Fruit fly (Drosophila melanogaster) whole organism, embryonic: ENCODE results near the gene Dpm2.

ENCODE experiments used
- ATbp ChIP-seq: fragments of 200-800 bp; sonication (Bioruptor generic); optimal IDR thresholded peaks from 2 replicates; lab custom pipeline; 2017; ENCODE audit warnings: missing biosample characterization, mild to moderate bottlenecking, missing genetic modification characterization, missing genetic modification reagents
- BEAF-32 ChIP-seq: fragments of 200-800 bp; sonication (Bioruptor generic); optimal IDR thresholded peaks from 3 replicates; lab custom pipeline; 2017; ENCODE audit warnings: missing biosample characterization, missing genetic modification characterization, mild to moderate bottlenecking, moderate library complexity, missing genetic modification reagents
- CG10274 ChIP-seq: fragments of 200-800 bp; sonication (Bioruptor generic); optimal IDR thresholded peaks from 3 replicates; lab custom pipeline; 2017; ENCODE audit warnings: missing biosample characterization, mild to moderate bottlenecking, missing genetic modification characterization
- CG10979 ChIP-seq: fragments of 200-800 bp; sonication (Bioruptor generic); optimal IDR thresholded peaks from 2 replicates; lab custom pipeline; 2018; ENCODE audit warnings: missing biosample characterization, mild to moderate bottlenecking, missing genetic modification characterization, moderate library complexity
- CG11085 ChIP-seq: fragments of 200-800 bp; sonication (Bioruptor generic); IDR thresholded peaks from 2 replicates; pipeline ENCODE4 v1.3.6; 2022; ENCODE audit warnings: missing biosample characterization, missing genetic modification characterization
- CG12391 ChIP-seq: fragments of 200-800 bp; sonication (Bioruptor generic); optimal IDR thresholded peaks from 3 replicates; lab custom pipeline; 2018; ENCODE audit warnings: missing biosample characterization, mild to moderate bottlenecking, missing genetic modification characterization, moderate library complexity
- CG12659 ChIP-seq: fragments of 200-800 bp; sonication (Bioruptor generic); optimal IDR thresholded peaks from 3 replicates; lab custom pipeline; 2017; ENCODE audit warnings: mild to moderate bottlenecking, missing biosample characterization, missing genetic modification reagents, missing genetic modification characterization
- CG14710 ChIP-seq: fragments of 200-800 bp; sonication (Bioruptor generic); optimal IDR thresholded peaks from 3 replicates; lab custom pipeline; 2019; ENCODE audit warnings: missing biosample characterization, mild to moderate bottlenecking, missing genetic modification characterization, moderate library complexity
- CG15514 ChIP-seq: fragments of 200-800 bp; sonication (Bioruptor generic); optimal IDR thresholded peaks from 3 replicates; lab custom pipeline; 2017; ENCODE audit warnings: missing biosample characterization, missing genetic modification characterization, mild to moderate bottlenecking, moderate library complexity, missing genetic modification reagents
- CG1602 ChIP-seq: fragments of 200-800 bp; sonication (Bioruptor generic); optimal IDR thresholded peaks from 3 replicates; lab custom pipeline; 2016; ENCODE audit warnings: missing biosample characterization, missing genetic modification characterization
- CG17359 ChIP-seq: fragments of 200-800 bp; sonication (Bioruptor generic); optimal IDR thresholded peaks from 3 replicates; lab custom pipeline; 2018; ENCODE audit warnings: missing biosample characterization, mild to moderate bottlenecking, missing genetic modification characterization, moderate library complexity
- CG17829 ChIP-seq: fragments of 200-800 bp; optimal IDR thresholded peaks from 2 replicates; lab custom pipeline; 2019; ENCODE audit warnings: missing biosample characterization, mild to moderate bottlenecking, missing genetic modification characterization, moderate library complexity
- CG1832 ChIP-seq: fragments of 200-800 bp; sonication (Bioruptor generic); optimal IDR thresholded peaks from 2 replicates; lab custom pipeline; 2017; ENCODE audit warnings: missing biosample characterization, mild to moderate bottlenecking, missing genetic modification characterization, inconsistent platforms
- CG2116 ChIP-seq: fragments of 200-800 bp; sonication (Bioruptor generic); optimal IDR thresholded peaks from 3 replicates; lab custom pipeline; 2018; ENCODE audit warnings: missing biosample characterization, mild to moderate bottlenecking, missing genetic modification characterization
- CG42726 ChIP-seq: fragments of 200-800 bp; sonication (Bioruptor generic); IDR thresholded peaks from 2 replicates; pipeline ENCODE4 v1.3.6; 2022; ENCODE audit warnings: missing biosample characterization, missing genetic modification characterization; ENCODE audit not compliant: partially characterized antibody
- CG6813 ChIP-seq: fragments of 200-800 bp; sonication (Bioruptor generic); optimal IDR thresholded peaks from 2 replicates; lab custom pipeline; 2017; ENCODE audit warnings: missing biosample characterization, missing genetic modification characterization, mild to moderate bottlenecking, moderate library complexity, missing genetic modification reagents
- CG7786 ChIP-seq: fragments of 200-800 bp; sonication (Bioruptor generic); optimal IDR thresholded peaks from 2 replicates; lab custom pipeline; 2016; ENCODE audit warnings: missing biosample characterization, missing genetic modification characterization
- CG8359 ChIP-seq: fragments of 200-800 bp; sonication (Bioruptor generic); optimal IDR thresholded peaks from 2 replicates; lab custom pipeline; 2017; ENCODE audit warnings: missing biosample characterization, mild to moderate bottlenecking, missing genetic modification characterization, borderline replicate concordance
- Dek ChIP-seq: fragments of 200-800 bp; sonication (Bioruptor generic); optimal IDR thresholded peaks from 3 replicates; lab custom pipeline; 2019; ENCODE audit warnings: missing biosample characterization, mild to moderate bottlenecking, missing genetic modification characterization, moderate library complexity
- Dfd ChIP-seq, 2 experiments: fragments of >200 bp; optimal IDR thresholded peaks; 2 replicates each; lab custom pipeline; 2017; ENCODE audit warnings: missing biosample characterization in 2 of 2, missing genetic modification characterization in 2 of 2
- E2f2 ChIP-seq: fragments of 200-800 bp; sonication (Bioruptor generic); IDR thresholded peaks from 2 replicates; pipeline ENCODE4 v1.3.6; 2022; ENCODE audit warnings: missing biosample characterization, missing genetic modification characterization
- HmgZ ChIP-seq: fragments of 200-800 bp; sonication (Bioruptor generic); optimal IDR thresholded peaks from 2 replicates; lab custom pipeline; 2018; ENCODE audit warnings: missing biosample characterization, mild to moderate bottlenecking, missing genetic modification characterization
- Hmx ChIP-seq: fragments of 200-800 bp; sonication (Bioruptor generic); optimal IDR thresholded peaks from 2 replicates; lab custom pipeline; 2016; ENCODE audit warnings: missing biosample characterization, missing genetic modification characterization
- Med ChIP-seq: fragments of 200-800 bp; sonication (Bioruptor generic); peaks from one replicate; lab custom pipeline; 2016; ENCODE audit warnings: missing biosample characterization, missing genetic modification characterization, mild to moderate bottlenecking, inconsistent platforms, moderate library complexity
- Meics ChIP-seq: fragments of 200-800 bp; sonication (Bioruptor generic); optimal IDR thresholded peaks from 2 replicates; lab custom pipeline; 2017; ENCODE audit warnings: missing biosample characterization, mild to moderate bottlenecking, missing genetic modification characterization
- Myb ChIP-seq: fragments of 200-800 bp; sonication (Bioruptor generic); optimal IDR thresholded peaks from 2 replicates; lab custom pipeline; 2016; ENCODE audit warnings: missing biosample characterization, missing genetic modification characterization
- Nf-YA ChIP-seq: fragments of 200-800 bp; sonication (Bioruptor generic); IDR thresholded peaks from 2 replicates; pipeline ENCODE4 v1.3.6; 2022; ENCODE audit warnings: missing biosample characterization, missing genetic modification characterization
- Side ChIP-seq: fragments of 200-800 bp; sonication (Bioruptor generic); optimal IDR thresholded peaks from 2 replicates; lab custom pipeline; 2016; ENCODE audit warnings: missing biosample characterization, missing genetic modification characterization
- Spps ChIP-seq: fragments of 200-800 bp; sonication (Bioruptor generic); optimal IDR thresholded peaks from 2 replicates; lab custom pipeline; 2018; ENCODE audit warnings: missing biosample characterization, mild to moderate bottlenecking, missing genetic modification characterization
- Sry-β ChIP-seq: fragments of 200-800 bp; sonication (Bioruptor generic); optimal IDR thresholded peaks from 2 replicates; lab custom pipeline; 2018; ENCODE audit warnings: missing biosample characterization, mild to moderate bottlenecking, missing genetic modification characterization, moderate library complexity
- bab2 ChIP-seq: fragments of 200-800 bp; sonication (Bioruptor generic); optimal IDR thresholded peaks from 2 replicates; lab custom pipeline; 2016; ENCODE audit warnings: missing biosample characterization, missing genetic modification characterization
- chm ChIP-seq: fragments of 200-800 bp; sonication (Bioruptor generic); IDR thresholded peaks from 2 replicates; pipeline ENCODE4 v1.3.6; 2022; ENCODE audit warnings: missing biosample characterization, missing genetic modification characterization
- fd96Cb ChIP-seq: fragments of 200-800 bp; sonication (Bioruptor generic); optimal IDR thresholded peaks from 2 replicates; lab custom pipeline; 2018; ENCODE audit warnings: missing biosample characterization, mild to moderate bottlenecking, missing genetic modification characterization, moderate library complexity
- gem ChIP-seq: fragments of 200-800 bp; sonication (Bioruptor generic); optimal IDR thresholded peaks from 2 replicates; lab custom pipeline; 2019; ENCODE audit warnings: missing biosample characterization, mild to moderate bottlenecking, missing genetic modification characterization, moderate library complexity
- grn ChIP-seq: fragments of 200-800 bp; sonication (Bioruptor generic); optimal IDR thresholded peaks from 3 replicates; lab custom pipeline; 2017; ENCODE audit warnings: missing biosample characterization, missing genetic modification characterization
- gro ChIP-seq: fragments of 200-800 bp; sonication (Bioruptor generic); optimal IDR thresholded peaks from 2 replicates; lab custom pipeline; 2016; ENCODE audit warnings: missing biosample characterization, missing genetic modification characterization
- jumu ChIP-seq: fragments of 200-800 bp; sonication (Bioruptor generic); optimal IDR thresholded peaks from 3 replicates; lab custom pipeline; 2016; ENCODE audit warnings: missing biosample characterization, missing genetic modification characterization
- kay ChIP-seq: fragments of 200-800 bp; sonication (Bioruptor generic); optimal IDR thresholded peaks from 2 replicates; lab custom pipeline; 2016; ENCODE audit warnings: missing biosample characterization, missing genetic modification characterization
- lilli ChIP-seq: fragments of 200-800 bp; sonication (Bioruptor generic); optimal IDR thresholded peaks from 3 replicates; lab custom pipeline; 2016; ENCODE audit warnings: missing biosample characterization, missing genetic modification characterization
- pan ChIP-seq, 4 experiments: fragments of >200 bp in 3 of 4; fragments of 200-800 bp in 1 of 4; sonication (Bioruptor generic) in 1 of 4; optimal IDR thresholded peaks in 3 of 4; IDR thresholded peaks in 1 of 4; 2 replicates each; pipeline versions ENCODE4 v1.3.6 to Lab custom; 2017 to 2022; ENCODE audit warnings: missing biosample characterization in 2 of 4, missing genetic modification characterization in 2 of 4, mixed read lengths in 1 of 4
- ranshi ChIP-seq: fragments of 200-800 bp; sonication (Bioruptor generic); IDR thresholded peaks from 2 replicates; pipeline ENCODE4 v1.3.6; 2022; ENCODE audit warnings: missing biosample characterization, missing genetic modification characterization
- sd ChIP-seq: fragments of 200-800 bp; sonication (Bioruptor generic); optimal IDR thresholded peaks from 3 replicates; lab custom pipeline; 2018; ENCODE audit warnings: missing biosample characterization, mild to moderate bottlenecking, missing genetic modification characterization, moderate library complexity
- so ChIP-seq: fragments of 200-800 bp; sonication (Bioruptor generic); IDR thresholded peaks from 3 replicates; pipeline ENCODE4 v1.3.6; 2022; ENCODE audit warnings: missing biosample characterization, missing genetic modification characterization
- sqz ChIP-seq: fragments of 200-800 bp; sonication (Bioruptor generic); optimal IDR thresholded peaks from 3 replicates; lab custom pipeline; 2018; ENCODE audit warnings: missing biosample characterization, mild to moderate bottlenecking, missing genetic modification characterization
- stwl ChIP-seq: fragments of 200-800 bp; sonication (Bioruptor generic); optimal IDR thresholded peaks from 3 replicates; lab custom pipeline; 2018; ENCODE audit warnings: missing biosample characterization, mild to moderate bottlenecking, missing genetic modification characterization, moderate library complexity
- sug ChIP-seq: fragments of 200-800 bp; optimal IDR thresholded peaks from 2 replicates; lab custom pipeline; 2019; ENCODE audit warnings: missing biosample characterization, mild to moderate bottlenecking, missing genetic modification characterization, moderate library complexity
- wdn ChIP-seq: fragments of 200-800 bp; sonication (Bioruptor generic); IDR thresholded peaks from 2 replicates; pipeline ENCODE4 v1.3.6; 2022; ENCODE audit warnings: missing biosample characterization, missing genetic modification characterization

Dpm2 gene

DNA sequence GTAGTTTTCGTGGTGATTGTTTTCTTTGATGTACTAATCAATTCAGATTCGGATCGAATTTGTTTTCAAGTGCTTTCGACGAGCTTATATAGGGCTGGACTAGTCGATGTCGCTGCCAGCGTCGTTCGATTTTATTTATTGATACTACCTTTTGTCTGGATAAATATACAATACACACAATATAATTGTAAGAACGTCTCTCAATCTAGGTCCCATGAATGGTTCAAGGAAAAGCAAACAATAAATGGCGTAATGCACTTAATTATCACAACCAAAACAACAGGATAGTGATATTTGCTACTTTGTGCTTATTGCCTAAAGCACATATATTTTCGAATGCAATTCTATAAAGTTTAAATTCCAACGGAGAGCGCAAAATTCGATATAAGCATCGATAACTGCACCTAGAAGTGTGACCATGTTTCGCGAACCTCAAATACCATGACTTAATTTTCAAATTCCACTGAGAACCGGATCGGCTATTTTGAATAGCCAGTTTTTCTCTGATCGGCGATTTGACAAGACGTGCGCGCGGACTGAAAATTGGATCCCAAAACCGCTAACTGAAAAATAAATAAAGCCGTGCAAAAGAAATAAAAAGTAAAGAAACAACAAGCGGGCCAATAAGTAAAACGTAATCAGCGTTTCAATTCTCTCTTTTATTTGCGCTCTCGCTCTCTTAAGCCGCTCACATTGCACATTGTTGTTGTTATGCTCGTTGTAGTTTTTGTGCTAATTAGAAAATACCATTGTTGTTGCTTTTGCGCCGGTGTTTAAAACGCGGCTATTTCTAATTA, 17.2 kb downstream of the Dpm2 start, which contains the start of the genes Drsl6 and kst (continued):
- TF ChIP-seq sd (tag; lab: Kevin White, UChicago) (peak; percentile 96), Dfd (GFP tag; optimal IDR thresholded peaks at IDR 0.05; lab: Kevin White, UChicago) (no peak), CG12391 (peak; percentile 12), lilli (GFP tag; lab: Kevin White, UChicago) (peak; percentile 16), BEAF-32 (GFP tag; lab: Kevin White, UChicago) (peak; percentile 64), Dek (tag; lab: Kevin White, UChicago) (peak; percentile 3), CG42726 (GFP tag; lab: Robert Waterston, UW) (peak; percentile 67; the same call in 1 of the 2 replicates), CG10979 (no peak), CG14710 (tag; lab: Kevin White, UChicago) (peak; percentile 23), sqz (GFP tag; lab: Kevin White, UChicago) (peak; percentile 6), gro (GFP tag; lab: Kevin White, UChicago) (peak; percentile 38), ranshi (peak; percentile 37; the same call in 1 of the 2 replicates), stwl (tag; lab: Kevin White, UChicago) (peak; percentile 65), CG7786 (no peak), CG17359 (tag; lab: Kevin White, UChicago) (peak; percentile 34), Sry-β (GFP tag; lab: Kevin White, UChicago) (peak; percentile 25), so (GFP tag; lab: Robert Waterston, UW) (peak; percentile 15; the same call in 1 of the 3 replicates), CG8359 (GFP tag; lab: Kevin White, UChicago) (no peak), bab2 (GFP tag; lab: Kevin White, UChicago) (peak; percentile 2), chm (GFP tag; lab: Robert Waterston, UW) (peak; percentile 85), sug (peak; percentile 52), grn (GFP tag; lab: Kevin White, UChicago) (peak; percentile 16), Med (GFP tag; lab: Kevin White, UChicago) (peak; percentile 88), jumu (GFP tag; lab: Kevin White, UChicago) (no peak), Nf-YA (GFP tag; lab: Robert Waterston, UW) (peak; percentile 25; the same call in 1 of the 2 replicates), ATbp (GFP tag; lab: Kevin White, UChicago) (peak; percentile 0), CG2116 (GFP tag; lab: Kevin White, UChicago) (peak; percentile 65), CG1602 (GFP tag; lab: Kevin White, UChicago) (no peak), pan (optimal IDR thresholded peaks at IDR 0.05; lab: Kevin White, UChicago) (no peak), pan (GFP tag; optimal IDR thresholded peaks at IDR 0.05 in 1 of 2, IDR thresholded peaks at IDR 0.05 in 1 of 2) (peak in 1 of 2 experiments; percentile 33), Myb (peak; percentile 96), Meics (GFP tag; lab: Kevin White, UChicago) (no peak), gem (peak; percentile 79), CG11085 (GFP tag; lab: Robert Waterston, UW) (no peak), kay (GFP tag; lab: Kevin White, UChicago) (no peak), CG1832 (GFP tag; lab: Kevin White, UChicago) (no peak), CG15514 (GFP tag; lab: Kevin White, UChicago) (peak; percentile 92), Hmx (GFP tag; lab: Kevin White, UChicago) (no peak), CG10274 (GFP tag; lab: Kevin White, UChicago) (no peak), CG12659 (GFP tag; lab: Kevin White, UChicago) (peak; percentile 61), Side (GFP tag; lab: Kevin White, UChicago) (peak; percentile 22), fd96Cb (tag; lab: Kevin White, UChicago) (no peak), wdn (no peak), CG17829 (tag; lab: Kevin White, UChicago) (peak; percentile 45), CG6813 (GFP tag; lab: Kevin White, UChicago) (peak; percentile 9), HmgZ (tag; lab: Kevin White, UChicago) (peak; percentile 65), Spps (tag; lab: Kevin White, UChicago) (no peak), E2f2 (GFP tag; lab: Robert Waterston, UW) (peak; percentile 91)
